Worm (Caenorhabditis elegans) whole organism, L2 larva: ENCODE data around the gene cyn-1.
"Not testable (repeated sequence)": the region's sequence is repeated elsewhere in the genome, so short reads cannot be mapped to it uniquely, and the experiment has no call there.

Experiments
- C34F6.9 ChIP-seq: fragments of 150-350 bp; optimal IDR thresholded peaks from 2 replicates; lab custom pipeline; 2014; ENCODE audit warnings: missing biosample characterization, missing genetic modification characterization
- R02D3.7 ChIP-seq: fragments of 150-350 bp; optimal IDR thresholded peaks from 2 replicates; lab custom pipeline; 2014; ENCODE audit warnings: missing biosample characterization, missing genetic modification characterization
- Y55F3AM.14 ChIP-seq: fragments of 200-800 bp; sonication (Bioruptor generic); optimal IDR thresholded peaks from 2 replicates; lab custom pipeline; 2018; ENCODE audit warnings: mild to moderate bottlenecking, missing genetic modification characterization, missing compliant biosample characterization
- ZK546.5 ChIP-seq: sonication (generic microtip); optimal IDR thresholded peaks from 2 replicates; lab custom pipeline; 2017; ENCODE audit warnings: missing biosample characterization, missing genetic modification characterization
- alr-1 ChIP-seq: fragments of 150-350 bp; optimal IDR thresholded peaks from 2 replicates; lab custom pipeline; 2014; ENCODE audit warnings: missing biosample characterization, missing genetic modification characterization
- aly-2 ChIP-seq: fragments of 150-350 bp; optimal IDR thresholded peaks from 2 replicates; lab custom pipeline; 2014; ENCODE audit warnings: missing biosample characterization, missing genetic modification characterization
- ama-1 ChIP-seq: fragments of 150-350 bp; optimal IDR thresholded peaks from 2 replicates; lab custom pipeline; 2018; ENCODE audit warnings: inconsistent platforms
- blmp-1 ChIP-seq: sonication (generic microtip); optimal IDR thresholded peaks from 2 replicates; lab custom pipeline; 2017; ENCODE audit warnings: missing genetic modification characterization, mild to moderate bottlenecking, missing compliant biosample characterization, antibody characterized with exemption, moderate library complexity; ENCODE audit not compliant: insufficient read depth
- ceh-16 ChIP-seq: fragments of 150-350 bp; optimal IDR thresholded peaks from 2 replicates; lab custom pipeline; 2014; ENCODE audit warnings: missing biosample characterization, missing genetic modification characterization
- ceh-82 ChIP-seq: fragments of 150-350 bp; optimal IDR thresholded peaks from 2 replicates; lab custom pipeline; 2014; ENCODE audit warnings: missing biosample characterization, missing genetic modification characterization
- dmd-4 ChIP-seq: sonication (generic microtip); optimal IDR thresholded peaks from 2 replicates; lab custom pipeline; 2017; ENCODE audit warnings: missing biosample characterization, missing genetic modification characterization
- egl-27 ChIP-seq: sonication (generic microtip); optimal IDR thresholded peaks from 3 replicates; lab custom pipeline; 2017; ENCODE audit warnings: missing biosample characterization, missing genetic modification reagents, missing genetic modification characterization
- elt-3 ChIP-seq: sonication (generic microtip); optimal IDR thresholded peaks from 2 replicates; lab custom pipeline; 2017; ENCODE audit warnings: missing biosample characterization, missing genetic modification characterization
- lin-11 ChIP-seq: fragments of 150-350 bp; sonication (generic microtip); optimal IDR thresholded peaks from 2 replicates; lab custom pipeline; 2014; ENCODE audit warnings: missing biosample characterization, missing genetic modification characterization, inconsistent platforms, mixed read lengths
- lin-39 ChIP-seq: fragments of 150-350 bp; optimal IDR thresholded peaks from 2 replicates; lab custom pipeline; 2014; ENCODE audit warnings: missing biosample characterization, missing genetic modification reagents, missing genetic modification characterization
- lsy-2 ChIP-seq, 2 experiments: fragments of 150-350 bp in 1 of 2; sonication (generic microtip) in 1 of 2; optimal IDR thresholded peaks; 2 replicates each; lab custom pipeline; 2014 to 2017; ENCODE audit warnings: missing biosample characterization in 2 of 2, missing genetic modification characterization in 2 of 2
- mab-5 ChIP-seq: fragments of 150-350 bp; optimal IDR thresholded peaks from 2 replicates; lab custom pipeline; 2014; ENCODE audit warnings: missing biosample characterization, missing genetic modification characterization
- mbf-1 ChIP-seq: sonication (generic microtip); optimal IDR thresholded peaks from 2 replicates; lab custom pipeline; 2017; ENCODE audit warnings: missing biosample characterization, missing genetic modification characterization
- mdl-1 ChIP-seq, 2 experiments: fragments of 150-350 bp in 1 of 2; sonication (generic microtip) in 1 of 2; optimal IDR thresholded peaks; 2 replicates each; lab custom pipeline; 2017; ENCODE audit warnings: missing biosample characterization in 2 of 2, missing genetic modification characterization in 2 of 2
- nhr-11 ChIP-seq: fragments of 150-350 bp; optimal IDR thresholded peaks from 2 replicates; lab custom pipeline; 2014; ENCODE audit warnings: missing biosample characterization, missing genetic modification characterization
- nhr-12 ChIP-seq: fragments of 150-350 bp; optimal IDR thresholded peaks from 2 replicates; lab custom pipeline; 2014; ENCODE audit warnings: missing biosample characterization, missing genetic modification characterization
- nhr-21 ChIP-seq: fragments of 150-350 bp; optimal IDR thresholded peaks from 2 replicates; lab custom pipeline; 2014; ENCODE audit warnings: missing biosample characterization, missing genetic modification characterization
- nhr-23 ChIP-seq: fragments of 150-350 bp; optimal IDR thresholded peaks from 2 replicates; lab custom pipeline; 2014; ENCODE audit warnings: missing biosample characterization, missing genetic modification reagents, missing genetic modification characterization
- nhr-237 ChIP-seq: fragments of 150-350 bp; optimal IDR thresholded peaks from 2 replicates; lab custom pipeline; 2014; ENCODE audit warnings: missing biosample characterization, missing genetic modification characterization
- sem-4 ChIP-seq: fragments of 150-350 bp; optimal IDR thresholded peaks from 2 replicates; lab custom pipeline; 2014; ENCODE audit warnings: missing biosample characterization, missing genetic modification reagents, missing genetic modification characterization
- sma-9 ChIP-seq, 2 experiments: fragments of 150-350 bp in 1 of 2; sonication (generic microtip) in 1 of 2; optimal IDR thresholded peaks; 2 replicates each; lab custom pipeline; 2014 to 2016; ENCODE audit warnings: missing genetic modification characterization in 2 of 2, mild to moderate bottlenecking in 1 of 2, missing biosample characterization in 1 of 2, missing compliant biosample characterization in 1 of 2, missing genetic modification reagents in 1 of 2, moderate library complexity in 1 of 2
- snpc-4 ChIP-seq: fragments of 150-350 bp; optimal IDR thresholded peaks from 2 replicates; lab custom pipeline; 2014; ENCODE audit warnings: missing biosample characterization, missing genetic modification characterization
- unc-39 ChIP-seq: fragments of 150-350 bp; optimal IDR thresholded peaks from 2 replicates; lab custom pipeline; 2014; ENCODE audit warnings: missing biosample characterization, missing genetic modification characterization
- ztf-1 ChIP-seq: fragments of 200-800 bp; sonication (Bioruptor generic); conservative IDR thresholded peaks from 2 replicates; pipeline ENCODE4 v1.3.6; 2022; ENCODE audit warnings: missing genetic modification characterization, missing compliant biosample characterization
- ztf-11 ChIP-seq: sonication (generic microtip); optimal IDR thresholded peaks from 2 replicates; lab custom pipeline; 2017; ENCODE audit warnings: missing biosample characterization, missing genetic modification characterization
- ztf-4 ChIP-seq: fragments of 150-350 bp; optimal IDR thresholded peaks from 2 replicates; lab custom pipeline; 2014; ENCODE audit warnings: missing biosample characterization, missing genetic modification characterization

The cyn-1 gene

ce11 chrV:14306771-14307170, 49.1 kb upstream of the cyn-1 start, which contains the start of gene spig-4:
TSS of gene spig-4 (minus strand) at chrV:14306871.
- not testable (repeated sequence) for TF ChIP-seq snpc-4; blmp-1; ceh-16 (tag; lab: Kevin White, UChicago)

ce11 chrV:14308164-14308563, 47.7 kb upstream of the cyn-1 start, which contains the start of gene spig-5:
TSS of gene spig-5 (plus strand) at chrV:14308464.
- TF ChIP-seq ztf-1 (GFP tag; lab: Robert Waterston, UW); alr-1; lin-39: not testable (repeated sequence)

- not testable (repeated sequence) for TF ChIP-seq elt-3 (tag; lab: Kevin White, UChicago); egl-27; R02D3.7 (tag; lab: Kevin White, UChicago)
Measured at ce11 chrV:14309632-14310031, 46.2 kb upstream of the cyn-1 start, which contains the start of gene F14D7.14. TSS of gene F14D7.14 (plus strand) at chrV:14309932.

ce11 chrV:14311115-14311514, 44.8 kb upstream of the cyn-1 start, which contains the start of gene ddn-3:
TSS of gene ddn-3 (minus strand) at chrV:14311215.
- TF ChIP-seq ceh-16 (tag; lab: Kevin White, UChicago) (no peak), dmd-4 (tag; lab: Kevin White, UChicago) (no peak), nhr-11 (no peak), lin-39 (no peak), nhr-12 (no peak), aly-2 (tag; lab: Kevin White, UChicago) (no peak), nhr-237 (tag; lab: Kevin White, UChicago) (no peak), snpc-4 (no peak), sem-4 (tag; lab: Kevin White, UChicago) (no peak), nhr-23 (tag; lab: Kevin White, UChicago) (no peak), unc-39 (tag; lab: Kevin White, UChicago) (no peak)

ce11 chrV:14312695-14313094, 43.2 kb upstream of the cyn-1 start, which contains the start of gene F14D7.8:
TSS of gene F14D7.8 (minus strand) at chrV:14312795.
- no peak for TF ChIP-seq nhr-237 (tag; lab: Kevin White, UChicago)
- TF ChIP-seq mab-5 (tag; lab: Kevin White, UChicago) = no peak
- TF ChIP-seq mbf-1 (tag; lab: Kevin White, UChicago) = no peak
- TF ChIP-seq sma-9 (GFP tag; optimal IDR thresholded peaks at IDR 0.05; lab: Kevin White, UChicago) = no peak
- TF ChIP-seq sma-9 (tag; optimal IDR thresholded peaks at IDR 0.05; lab: Kevin White, UChicago) = no peak

- TF ChIP-seq ztf-4 (tag; lab: Kevin White, UChicago) (no peak), C34F6.9 (tag; lab: Kevin White, UChicago) (no peak), ceh-82 (tag; lab: Kevin White, UChicago) (no peak), lsy-2 (tag; optimal IDR thresholded peaks at IDR 0.05; lab: Kevin White, UChicago) (no peak), Y55F3AM.14 (GFP tag; lab: Kevin White, UChicago) (no peak)
Measured at ce11 chrV:14314236-14314635, 41.6 kb upstream of the cyn-1 start, which contains the start of gene F47B8.1. TSS of gene F47B8.1 (minus strand) at chrV:14314336.

- TF ChIP-seq lin-11 (no peak), aly-2 (tag; lab: Kevin White, UChicago) (no peak), ztf-4 (tag; lab: Kevin White, UChicago) (no peak), ZK546.5 (tag; lab: Kevin White, UChicago) (no peak), lsy-2 (tag; optimal IDR thresholded peaks at IDR 0.05; lab: Kevin White, UChicago) (no peak), ceh-82 (tag; lab: Kevin White, UChicago) (no peak), ceh-16 (tag; lab: Kevin White, UChicago) (no peak), nhr-23 (tag; lab: Kevin White, UChicago) (no peak), Y55F3AM.14 (GFP tag; lab: Kevin White, UChicago) (no peak), ztf-11 (tag; lab: Kevin White, UChicago) (no peak), ama-1 (no peak), blmp-1 (no peak), sem-4 (tag; lab: Kevin White, UChicago) (no peak), mbf-1 (tag; lab: Kevin White, UChicago) (no peak), nhr-21 (no peak), mdl-1 (tag; optimal IDR thresholded peaks at IDR 0.05; lab: Kevin White, UChicago) (no peak), elt-3 (tag; lab: Kevin White, UChicago) (no peak), nhr-237 (tag; lab: Kevin White, UChicago) (no peak)
Measured at ce11 chrV:14316525-14316924, 39.4 kb upstream of the cyn-1 start, which contains the start of gene F47B8.2. TSS of gene F47B8.2 (minus strand) at chrV:14316625.
